Worm (Caenorhabditis elegans) whole organism, L1 larva: ENCODE results near the gene gly-12.

Experiments used
- aly-2 ChIP-seq: fragments of 150-350 bp; optimal IDR thresholded peaks from 2 replicates; lab custom pipeline; 2014; ENCODE audit warnings: missing biosample characterization, missing genetic modification characterization
- efl-1 ChIP-seq, 4 experiments: fragments of 150-350 bp; optimal IDR thresholded peaks in 3 of 4; peaks in 1 of 4; 1 replicate in 1 of 4; 2 replicates in 3 of 4; lab custom pipeline; 2014; ENCODE audit warnings: missing biosample characterization in 2 of 4, missing genetic modification characterization in 2 of 4, missing genetic modification reagents in 2 of 4
- fkh-8 ChIP-seq: sonication (generic microtip); optimal IDR thresholded peaks from 2 replicates; lab custom pipeline; 2016; ENCODE audit warnings: mild to moderate bottlenecking, missing genetic modification characterization, missing compliant biosample characterization
- fos-1 ChIP-seq: fragments of 150-350 bp; optimal IDR thresholded peaks from 2 replicates; lab custom pipeline; 2014; ENCODE audit warnings: missing biosample characterization, missing genetic modification characterization
- irx-1 ChIP-seq: sonication (generic microtip); optimal IDR thresholded peaks from 2 replicates; lab custom pipeline; 2016; ENCODE audit warnings: missing genetic modification characterization, missing compliant biosample characterization
- lin-39 ChIP-seq: fragments of 150-350 bp; optimal IDR thresholded peaks from 2 replicates; lab custom pipeline; 2014; ENCODE audit warnings: missing biosample characterization, missing genetic modification reagents, missing genetic modification characterization
- nhr-11 ChIP-seq: fragments of 150-350 bp; optimal IDR thresholded peaks from 2 replicates; lab custom pipeline; 2014; ENCODE audit warnings: missing biosample characterization, missing genetic modification characterization
- pag-3 ChIP-seq: sonication (generic microtip); optimal IDR thresholded peaks from 2 replicates; lab custom pipeline; 2017; ENCODE audit warnings: missing genetic modification characterization, mild to moderate bottlenecking, missing compliant biosample characterization, antibody characterized with exemption, borderline replicate concordance; ENCODE audit not compliant: insufficient read depth
- sptf-1 ChIP-seq: fragments of 150-350 bp; optimal IDR thresholded peaks from 2 replicates; lab custom pipeline; 2014; ENCODE audit warnings: missing biosample characterization, missing genetic modification characterization
- tlp-1 ChIP-seq: fragments of 150-350 bp; optimal IDR thresholded peaks from 2 replicates; lab custom pipeline; 2014; ENCODE audit warnings: missing biosample characterization, missing genetic modification characterization
- unc-62 ChIP-seq: fragments of 150-350 bp; optimal IDR thresholded peaks from 2 replicates; lab custom pipeline; 2014; ENCODE audit warnings: missing biosample characterization, missing genetic modification reagents, missing genetic modification characterization
- zag-1 ChIP-seq: fragments of 150-350 bp; optimal IDR thresholded peaks from 2 replicates; lab custom pipeline; 2014; ENCODE audit warnings: missing biosample characterization, missing genetic modification characterization

DNA sequence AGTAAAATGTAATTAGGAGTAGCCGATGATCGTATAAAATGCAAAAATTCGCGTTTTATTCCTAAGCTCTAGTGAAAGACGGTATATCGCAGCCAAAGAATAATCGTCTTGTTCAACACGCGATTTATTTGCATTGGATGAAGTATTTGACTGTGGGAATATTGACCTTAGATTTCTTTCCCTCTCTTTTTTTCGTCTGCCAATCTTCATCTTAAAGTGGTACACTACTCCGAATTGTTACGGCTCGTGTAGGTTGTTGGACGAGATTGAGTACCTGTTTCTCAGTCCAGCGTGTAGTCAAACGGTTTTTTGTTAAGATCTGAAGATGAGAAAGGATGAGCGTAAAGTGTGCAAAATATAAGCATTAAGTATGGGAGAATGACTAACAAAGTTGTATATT is 20.9 kb downstream of the gly-12 start, which contains the start of gene lgc-11:
- TF ChIP-seq pag-3 = no peak
- TF ChIP-seq nhr-11 (tag; lab: Kevin White, UChicago) = no peak
- no peak for TF ChIP-seq tlp-1 (tag; lab: Kevin White, UChicago)
- no peak for TF ChIP-seq efl-1 (optimal IDR thresholded peaks at IDR 0.05; lab: Kevin White, UChicago)
- peak in 1 of 2 experiments; percentile 87 for TF ChIP-seq efl-1 (GFP tag; optimal IDR thresholded peaks at IDR 0.05 in 1 of 2; lab: Kevin White, UChicago)
- no peak for TF ChIP-seq sptf-1 (tag; lab: Kevin White, UChicago)
- TF ChIP-seq aly-2 (tag; lab: Kevin White, UChicago) = no peak
- no peak for TF ChIP-seq lin-39
- no peak for TF ChIP-seq zag-1 (tag; lab: Kevin White, UChicago)
- no peak for TF ChIP-seq fos-1 (tag; lab: Kevin White, UChicago)
- TF ChIP-seq fkh-8 (tag; lab: Kevin White, UChicago) = no peak
- TF ChIP-seq irx-1 (tag; lab: Kevin White, UChicago) = no peak
- TF ChIP-seq unc-62 = no peak
